Worm (Caenorhabditis elegans): ENCODE results near the gene fzr-1.

- TF ChIP-seq fkh-10 (GFP tag; optimal IDR thresholded peaks at IDR 0.05) (no peak), ceh-48 (tag; optimal IDR thresholded peaks at IDR 0.05) (no peak), pha-2 (tag; optimal IDR thresholded peaks at IDR 0.05) (no peak), rnt-1 (tag; optimal IDR thresholded peaks at IDR 0.05) (no peak), nhr-11 (tag; optimal IDR thresholded peaks at IDR 0.05) (no peak), tbx-2 (tag; optimal IDR thresholded peaks at IDR 0.05) (no peak), pha-4 (tag; optimal IDR thresholded peaks at IDR 0.05) (no peak), ama-1 (optimal IDR thresholded peaks at IDR 0.05) (no peak), elt-2 (tag; optimal IDR thresholded peaks at IDR 0.05) (no peak), npax-4 (tag; optimal IDR thresholded peaks at IDR 0.05) (no peak), unc-55 (GFP tag; optimal IDR thresholded peaks at IDR 0.05) (no peak)
Observed at ce11 chrII:9662160-9662559, 17.9 kb upstream of the fzr-1 start.
